Worm (Caenorhabditis elegans) whole organism, L1 larva: ENCODE data around the gene pitr-1.

Experiments
- aha-1 ChIP-seq: fragments of 150-350 bp; optimal IDR thresholded peaks from 2 replicates; lab custom pipeline; 2014; ENCODE audit warnings: missing biosample characterization, missing genetic modification characterization
- aly-2 ChIP-seq: fragments of 150-350 bp; optimal IDR thresholded peaks from 2 replicates; lab custom pipeline; 2014; ENCODE audit warnings: missing biosample characterization, missing genetic modification characterization
- ama-1 ChIP-seq: fragments of 150-350 bp; optimal IDR thresholded peaks from 2 replicates; lab custom pipeline; 2014
- dpl-1 ChIP-seq, 3 experiments: fragments of 150-350 bp in 2 of 3; sonication (generic microtip) in 1 of 3; optimal IDR thresholded peaks; 2 replicates each; lab custom pipeline; 2014 to 2017; ENCODE audit warnings: missing biosample characterization in 3 of 3, missing genetic modification characterization in 3 of 3, missing genetic modification reagents in 3 of 3
- fos-1 ChIP-seq: fragments of 150-350 bp; optimal IDR thresholded peaks from 2 replicates; lab custom pipeline; 2014; ENCODE audit warnings: missing biosample characterization, missing genetic modification characterization
- mep-1 ChIP-seq: fragments of 150-350 bp; optimal IDR thresholded peaks from 2 replicates; lab custom pipeline; 2014; ENCODE audit warnings: missing biosample characterization, missing genetic modification characterization
- nhr-11 ChIP-seq: fragments of 150-350 bp; optimal IDR thresholded peaks from 2 replicates; lab custom pipeline; 2014; ENCODE audit warnings: missing biosample characterization, missing genetic modification characterization
- snpc-4 ChIP-seq: fragments of 150-350 bp; optimal IDR thresholded peaks from 2 replicates; lab custom pipeline; 2014; ENCODE audit warnings: missing biosample characterization, missing genetic modification characterization
- unc-130 ChIP-seq: fragments of 150-350 bp; optimal IDR thresholded peaks from 2 replicates; lab custom pipeline; 2017; ENCODE audit warnings: missing biosample characterization, missing genetic modification characterization, inconsistent platforms
- unc-62 ChIP-seq: fragments of 150-350 bp; optimal IDR thresholded peaks from 2 replicates; lab custom pipeline; 2014; ENCODE audit warnings: missing biosample characterization, missing genetic modification reagents, missing genetic modification characterization

- TF ChIP-seq aly-2 (tag; lab: Kevin White, UChicago), result no peak
- no peak for TF ChIP-seq snpc-4
- no peak for TF ChIP-seq unc-62 (GFP tag; lab: Kevin White, UChicago)
- TF ChIP-seq nhr-11 (tag; lab: Kevin White, UChicago), result no peak
- TF ChIP-seq mep-1 (tag; lab: Kevin White, UChicago), result no peak
- TF ChIP-seq fos-1, result no peak
- TF ChIP-seq ama-1 (lab: Kevin White, UChicago), result no peak
- no peak for TF ChIP-seq dpl-1 (GFP tag; optimal IDR thresholded peaks at IDR 0.05; lab: Kevin White, UChicago)
- TF ChIP-seq unc-130 (tag; lab: Kevin White, UChicago), result no peak
- no peak for TF ChIP-seq aha-1 (tag; lab: Kevin White, UChicago)
Observed at ce11 chrIV:7407301-7407700, 13.4 kb downstream of the pitr-1 start.
